Fruit fly (Drosophila melanogaster): ENCODE results near the gene Klp31E.

The Klp31E gene

DNA sequence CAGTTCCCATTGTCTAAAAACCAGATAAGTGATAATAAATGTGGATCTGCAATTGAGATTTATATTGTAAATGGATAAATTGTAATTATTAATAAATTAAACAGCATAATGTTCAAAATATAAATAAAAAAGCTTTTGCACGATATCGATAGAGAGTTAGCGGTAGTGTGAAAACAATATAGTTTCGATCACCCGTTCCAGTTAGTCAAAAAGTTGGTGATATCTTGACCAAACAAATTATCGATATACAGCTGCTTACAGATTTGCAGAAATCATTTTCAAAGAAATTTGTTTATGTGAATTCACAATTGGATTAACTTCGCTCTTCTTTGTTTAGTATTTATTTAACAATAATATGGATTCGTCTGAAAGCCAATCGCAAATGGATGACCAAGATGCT, 25.4 kb downstream of the Klp31E start, which contains the start of gene Nse4 (continued):
- TF ChIP-seq CG17802 (tag; optimal IDR thresholded peaks at IDR 0.05): peak; percentile 41
- TF ChIP-seq BEAF-32 (GFP tag; optimal IDR thresholded peaks at IDR 0.05): peak; percentile 65
- no peak for TF ChIP-seq CG4360 (GFP tag; IDR thresholded peaks at IDR 0.05)
- no peak for TF ChIP-seq tup (GFP tag; optimal IDR thresholded peaks at IDR 0.05)
- no peak for TF ChIP-seq cad (GFP tag; optimal IDR thresholded peaks at IDR 0.05)
- no peak for TF ChIP-seq sim (GFP tag; IDR thresholded peaks at IDR 0.05)
- TF ChIP-seq CG42726 (GFP tag; IDR thresholded peaks at IDR 0.05; ENCODE audit: partially characterized antibody): no peak
- TF ChIP-seq CG10209 (GFP tag; optimal IDR thresholded peaks at IDR 0.05): no peak
- TF ChIP-seq Sox100B (GFP tag; optimal IDR thresholded peaks at IDR 0.05): no peak
- no peak for TF ChIP-seq jigr1 (GFP tag; IDR thresholded peaks at IDR 0.05)
- TF ChIP-seq Antp (GFP tag; optimal IDR thresholded peaks at IDR 0.05): no peak
- TF ChIP-seq Hr51 (GFP tag; optimal IDR thresholded peaks at IDR 0.05): no peak
- TF ChIP-seq fd3F (GFP tag; optimal IDR thresholded peaks at IDR 0.05): no peak
- TF ChIP-seq NK7.1 (GFP tag; optimal IDR thresholded peaks at IDR 0.05): no peak

DNA sequence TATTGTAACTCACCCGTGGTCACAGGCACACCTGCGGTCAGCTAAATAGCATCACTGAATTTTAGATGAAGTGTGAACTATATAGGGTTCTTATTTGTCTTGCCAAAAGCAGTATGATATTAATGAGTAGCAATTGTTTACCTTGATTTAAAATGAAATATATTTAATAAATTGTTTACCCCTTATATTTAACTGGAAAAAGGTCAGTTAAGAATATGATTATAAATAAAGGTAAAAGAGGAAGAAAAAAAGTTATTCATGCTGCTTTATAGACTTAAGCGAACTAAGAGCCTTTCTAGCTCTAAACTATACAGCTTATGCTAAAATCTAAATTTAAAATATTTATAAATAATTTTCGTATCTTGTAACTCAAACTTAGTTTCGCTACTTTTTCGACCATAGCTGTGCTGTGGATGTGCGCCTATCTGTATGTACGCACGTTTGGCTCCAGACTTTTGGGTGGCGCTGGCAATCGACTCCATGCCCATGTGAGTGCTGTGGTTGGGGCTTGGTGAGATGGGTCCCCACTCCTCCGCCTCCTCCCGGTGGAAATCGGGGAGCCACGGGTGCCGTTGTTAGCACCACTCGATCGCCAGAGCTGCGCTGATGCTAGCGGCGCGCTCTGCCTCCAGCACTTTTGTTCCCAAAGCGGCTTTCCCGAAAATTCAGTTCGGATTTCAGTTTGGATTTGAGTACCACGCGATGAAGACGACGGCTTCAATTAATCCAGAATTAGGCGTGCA, 28.4 kb downstream of the Klp31E start, which contains the start of gene loh:
Gene loh, plus strand, starts transcription at position 487 of the 743 bp plus-strand sequence.
- no peak for TF ChIP-seq luna (GFP tag; optimal IDR thresholded peaks at IDR 0.05)
- no peak for TF ChIP-seq Elba2 (GFP tag; optimal IDR thresholded peaks at IDR 0.05)
- TF ChIP-seq trh (GFP tag; optimal IDR thresholded peaks at IDR 0.05): peak; percentile 7
- 0 out of 2 replicates have a peak, but pooled peaks have one; percentile 23 for TF ChIP-seq peb (GFP tag; IDR thresholded peaks at IDR 0.05)
- TF ChIP-seq CG6813 (GFP tag; optimal IDR thresholded peaks at IDR 0.05): no peak
- peak; percentile 24 for TF ChIP-seq CG12769 (tag; optimal IDR thresholded peaks at IDR 0.05)
- TF ChIP-seq pita (GFP tag; optimal IDR thresholded peaks at IDR 0.05): no peak
- TF ChIP-seq B-H2 (GFP tag; optimal IDR thresholded peaks at IDR 0.05): no peak
- no peak for TF ChIP-seq B-H1 (GFP tag; IDR thresholded peaks at IDR 0.05)
- peak; percentile 68 for TF ChIP-seq CG9727 (GFP tag; optimal IDR thresholded peaks at IDR 0.05)
- peak; percentile 32 for TF ChIP-seq CG13775 (GFP tag; optimal IDR thresholded peaks at IDR 0.05)
- peak; percentile 24 for TF ChIP-seq fd3F (GFP tag; optimal IDR thresholded peaks at IDR 0.05)
- TF ChIP-seq row (GFP tag; IDR thresholded peaks at IDR 0.05): peak; percentile 76
- no peak for TF ChIP-seq Dll (GFP tag; IDR thresholded peaks at IDR 0.05; ENCODE audit: partially characterized antibody)
- peak; percentile 0 for TF ChIP-seq Ets65A (GFP tag)
- TF ChIP-seq ken (GFP tag; IDR thresholded peaks at IDR 0.05): 0 out of 3 replicates have a peak, but pooled peaks have one; percentile 10
- no peak for TF ChIP-seq gsb (GFP tag; IDR thresholded peaks at IDR 0.05)
- TF ChIP-seq bowl (GFP tag; IDR thresholded peaks at IDR 0.05): no peak
- TF ChIP-seq CG13424 (tag; optimal IDR thresholded peaks at IDR 0.05): peak; percentile 73
- TF ChIP-seq org-1 (GFP tag; optimal IDR thresholded peaks at IDR 0.05): no peak
- peak; percentile 48 for TF ChIP-seq sug (tag; optimal IDR thresholded peaks at IDR 0.05)
- TF ChIP-seq HLHmδ (GFP tag; optimal IDR thresholded peaks at IDR 0.05): no peak
- TF ChIP-seq D (optimal IDR thresholded peaks at IDR 0.05): no peak
- peak; percentile 74 for TF ChIP-seq D (GFP tag; optimal IDR thresholded peaks at IDR 0.05)
- TF ChIP-seq Nf-YB (GFP tag; optimal IDR thresholded peaks at IDR 0.05): peak; percentile 49
- TF ChIP-seq CG31388 (GFP tag; optimal IDR thresholded peaks at IDR 0.05): no peak
- TF ChIP-seq bcd (GFP tag; optimal IDR thresholded peaks at IDR 0.05): peak; percentile 55
- TF ChIP-seq CG10366 (GFP tag; IDR thresholded peaks at IDR 0.05): 0 out of 2 replicates have a peak, but pooled peaks have one; percentile 8
- TF ChIP-seq CG2678 (tag; optimal IDR thresholded peaks at IDR 0.05): no peak
- TF ChIP-seq Xrp1 (GFP tag; IDR thresholded peaks at IDR 0.05): peak; percentile 57; the same call in 1 of the 2 replicates
- TF ChIP-seq CG9437 (GFP tag; optimal IDR thresholded peaks at IDR 0.05): peak; percentile 76
- no peak for TF ChIP-seq shn (GFP tag; optimal IDR thresholded peaks at IDR 0.05)
- no peak for TF ChIP-seq CG3995 (GFP tag; optimal IDR thresholded peaks at IDR 0.05)
- no peak for TF ChIP-seq Dip3 (GFP tag; optimal IDR thresholded peaks at IDR 0.05)
- peak; percentile 64 for TF ChIP-seq CG4424 (GFP tag; optimal IDR thresholded peaks at IDR 0.05)
- TF ChIP-seq chinmo (GFP tag; IDR thresholded peaks at IDR 0.05; ENCODE audit: partially characterized antibody): 0 out of 4 replicates have a peak, but pooled peaks have one; percentile 19

All from whole organism, embryonic.